Fruit fly (Drosophila melanogaster): ENCODE measurements around the gene Polr3E.

The Polr3E gene

DNA sequence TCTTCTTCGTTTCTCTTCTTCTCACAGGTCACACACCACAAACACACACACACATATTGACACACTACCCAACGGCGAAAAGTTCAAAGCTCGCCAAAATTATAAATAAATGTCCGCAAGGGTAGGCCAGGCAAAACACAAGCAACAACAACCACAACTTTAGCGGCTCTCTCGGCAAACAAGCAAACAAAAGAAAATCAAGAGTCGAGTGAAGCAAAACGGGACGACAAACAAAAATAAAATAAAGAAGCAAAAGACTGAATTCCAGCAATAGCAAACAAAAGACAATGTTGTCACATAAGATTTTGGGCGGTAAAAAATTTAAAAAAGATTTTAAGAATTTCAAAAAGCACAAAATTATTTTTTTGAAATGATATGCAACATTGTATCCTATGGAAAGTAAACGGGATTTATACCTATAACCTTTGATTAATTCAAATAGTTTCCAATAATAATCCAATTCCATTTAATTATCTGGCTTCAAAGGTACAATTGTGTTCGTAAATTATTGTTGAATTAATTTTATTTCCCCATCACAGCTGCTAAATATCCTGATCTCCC lies 23.3 kb upstream of the Polr3E start:
- TF ChIP-seq insv (optimal IDR thresholded peaks at IDR 0.05) = no peak
- TF ChIP-seq psq (optimal IDR thresholded peaks at IDR 0.05) = no peak
- no peak for TF ChIP-seq ttk (optimal IDR thresholded peaks at IDR 0.05)
- TF ChIP-seq Myc (optimal IDR thresholded peaks at IDR 0.05) = no peak
- TF ChIP-seq h (optimal IDR thresholded peaks at IDR 0.05) = no peak
- no peak for TF ChIP-seq Sin3A (optimal IDR thresholded peaks at IDR 0.05)

DNA sequence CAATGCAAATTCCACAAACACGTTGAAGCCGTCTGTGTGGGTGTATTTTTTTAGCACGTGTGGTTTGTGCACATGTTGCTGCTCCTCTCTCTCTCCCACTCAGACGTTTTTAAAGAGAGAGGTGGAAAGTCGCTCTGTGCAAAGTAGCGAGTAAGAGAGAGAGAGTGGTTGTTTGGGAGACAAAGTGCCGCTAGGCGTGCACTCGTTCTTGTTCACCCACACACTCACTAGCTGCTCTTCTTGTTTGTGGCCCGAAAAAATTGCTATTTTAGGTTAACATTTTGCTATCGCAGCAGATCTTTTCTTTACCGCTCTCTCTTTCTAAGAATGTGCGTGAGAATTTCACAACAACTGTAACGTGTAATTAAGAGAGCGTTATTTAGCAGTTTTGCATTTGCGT lies 22.7 kb upstream of the Polr3E start:
- TF ChIP-seq h (optimal IDR thresholded peaks at IDR 0.05) (no peak), ttk (optimal IDR thresholded peaks at IDR 0.05) (no peak), psq (optimal IDR thresholded peaks at IDR 0.05) (no peak), Sin3A (optimal IDR thresholded peaks at IDR 0.05) (no peak), insv (optimal IDR thresholded peaks at IDR 0.05) (no peak), Myc (optimal IDR thresholded peaks at IDR 0.05) (no peak)

DNA sequence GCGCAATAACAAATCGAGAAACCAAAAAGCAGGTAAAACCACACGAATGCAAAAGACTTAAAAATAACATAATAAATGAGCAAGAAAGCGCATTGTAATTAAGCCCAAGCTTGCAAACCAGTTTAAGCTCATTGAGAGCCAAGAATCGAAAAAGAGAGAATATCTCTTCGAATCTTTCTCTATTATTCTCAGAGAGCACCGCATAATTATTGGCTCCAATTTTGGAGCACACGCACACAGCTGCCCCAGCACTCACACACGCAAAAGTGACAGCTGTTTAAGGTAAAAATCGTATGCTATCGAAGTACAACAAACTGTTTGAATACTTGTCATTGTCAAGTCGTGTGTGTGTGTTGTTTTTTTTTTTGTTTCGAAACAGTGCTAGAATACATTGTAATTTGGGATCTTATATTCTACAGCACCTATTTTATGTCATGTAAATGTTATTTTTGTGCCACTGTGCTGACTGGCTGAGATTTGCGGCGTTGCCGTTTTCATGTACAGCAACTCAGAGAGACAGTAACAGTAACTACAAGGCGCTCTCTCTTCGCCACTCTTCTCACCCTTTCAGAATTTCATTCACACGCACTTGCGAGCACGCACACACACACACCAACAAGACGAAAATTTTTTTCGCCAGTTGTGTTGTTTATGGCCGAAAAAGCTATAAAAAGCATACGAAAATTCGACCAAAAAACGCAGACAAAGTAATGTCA lies 22.1 kb upstream of the Polr3E start:
- TF ChIP-seq psq (optimal IDR thresholded peaks at IDR 0.05) = no peak
- TF ChIP-seq ttk (optimal IDR thresholded peaks at IDR 0.05) = no peak
- no peak for TF ChIP-seq Sin3A (optimal IDR thresholded peaks at IDR 0.05)
- no peak for TF ChIP-seq Myc (optimal IDR thresholded peaks at IDR 0.05)
- TF ChIP-seq insv (optimal IDR thresholded peaks at IDR 0.05) = no peak
- TF ChIP-seq h (optimal IDR thresholded peaks at IDR 0.05) = no peak

DNA sequence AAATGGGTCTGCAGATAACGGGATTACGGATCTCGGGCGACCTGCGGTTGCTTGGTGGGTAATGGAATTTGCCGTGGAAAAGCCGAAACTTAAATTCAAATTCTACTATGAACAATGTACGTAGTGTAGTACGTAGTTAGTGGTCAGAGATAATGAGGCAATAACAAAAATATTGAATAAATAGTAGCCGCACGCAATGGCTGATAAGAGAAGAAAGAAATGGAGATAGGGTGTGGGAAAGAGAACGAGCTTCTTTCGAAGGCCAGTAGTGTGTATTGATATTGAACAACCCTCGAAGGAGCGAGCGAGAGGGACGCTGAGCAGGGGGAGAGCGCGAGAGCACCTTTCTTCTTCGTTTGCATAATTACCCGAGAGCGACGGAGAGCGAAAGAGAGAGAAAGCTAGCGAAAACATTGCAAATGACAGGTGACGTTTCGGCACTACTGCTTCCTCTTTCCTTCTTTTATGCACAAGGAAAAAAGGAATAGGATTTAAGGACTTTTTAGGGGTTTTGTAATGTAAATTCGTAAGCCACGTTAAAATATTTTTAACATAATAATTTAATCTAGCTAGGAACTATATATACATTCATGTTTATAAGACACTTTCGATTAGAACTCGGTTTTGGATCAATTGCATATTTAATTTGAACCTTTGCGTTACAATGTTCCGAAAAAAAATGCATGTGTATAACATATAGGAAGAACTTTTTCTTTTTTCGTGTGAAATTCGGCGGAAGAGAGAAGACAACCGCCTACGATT lies 20.6 kb upstream of the Polr3E start:
- TF ChIP-seq Myc (optimal IDR thresholded peaks at IDR 0.05) (no peak), insv (optimal IDR thresholded peaks at IDR 0.05) (no peak)

DNA sequence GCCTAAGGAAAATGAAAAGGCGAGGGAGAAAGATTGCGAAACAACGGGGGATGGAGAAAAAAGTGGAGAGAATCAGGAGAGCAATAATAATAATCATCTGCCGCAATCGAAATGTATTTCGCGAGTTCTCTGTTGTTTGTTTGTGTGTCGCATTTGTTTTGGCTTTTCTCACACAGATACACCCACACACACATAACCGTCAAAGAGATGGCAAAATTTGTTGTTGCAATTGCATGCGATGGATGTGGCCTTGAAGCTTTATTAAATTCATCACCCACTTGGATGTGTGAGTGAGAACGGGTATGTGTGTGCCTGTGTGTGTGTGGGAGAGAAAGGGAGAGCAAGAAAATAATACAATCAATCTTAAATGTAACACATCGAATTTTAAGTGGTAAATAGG lies 19.9 kb upstream of the Polr3E start:
- no peak for TF ChIP-seq Sin3A (optimal IDR thresholded peaks at IDR 0.05)
- no peak for TF ChIP-seq h (optimal IDR thresholded peaks at IDR 0.05)
- TF ChIP-seq Myc (optimal IDR thresholded peaks at IDR 0.05) = no peak
- TF ChIP-seq insv (optimal IDR thresholded peaks at IDR 0.05) = no peak
- no peak for TF ChIP-seq ttk (optimal IDR thresholded peaks at IDR 0.05)
- TF ChIP-seq psq (optimal IDR thresholded peaks at IDR 0.05) = no peak

DNA sequence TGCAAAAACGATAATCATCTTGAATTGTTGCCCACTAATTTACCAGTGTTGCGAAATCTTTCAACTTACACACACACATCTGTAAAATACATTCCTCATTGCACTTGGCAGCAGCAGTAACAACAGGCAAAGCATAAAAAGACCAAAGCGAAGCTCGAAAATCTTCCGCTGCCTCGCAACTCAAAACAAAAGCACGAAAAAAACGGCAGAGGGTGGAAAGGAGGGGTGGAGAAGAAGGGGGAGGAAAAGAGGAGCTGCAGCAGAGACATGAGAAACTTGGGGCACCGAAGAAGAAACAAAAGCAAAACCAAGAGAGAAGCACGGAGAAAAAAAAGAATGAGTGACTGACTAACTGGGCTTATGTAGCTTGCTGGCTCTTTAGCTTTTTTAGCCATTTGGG lies 18.2 kb upstream of the Polr3E start:
- TF ChIP-seq h (optimal IDR thresholded peaks at IDR 0.05) (no peak), Myc (optimal IDR thresholded peaks at IDR 0.05) (no peak), insv (optimal IDR thresholded peaks at IDR 0.05) (no peak), Sin3A (optimal IDR thresholded peaks at IDR 0.05) (no peak), ttk (optimal IDR thresholded peaks at IDR 0.05) (no peak), psq (optimal IDR thresholded peaks at IDR 0.05) (no peak)

DNA sequence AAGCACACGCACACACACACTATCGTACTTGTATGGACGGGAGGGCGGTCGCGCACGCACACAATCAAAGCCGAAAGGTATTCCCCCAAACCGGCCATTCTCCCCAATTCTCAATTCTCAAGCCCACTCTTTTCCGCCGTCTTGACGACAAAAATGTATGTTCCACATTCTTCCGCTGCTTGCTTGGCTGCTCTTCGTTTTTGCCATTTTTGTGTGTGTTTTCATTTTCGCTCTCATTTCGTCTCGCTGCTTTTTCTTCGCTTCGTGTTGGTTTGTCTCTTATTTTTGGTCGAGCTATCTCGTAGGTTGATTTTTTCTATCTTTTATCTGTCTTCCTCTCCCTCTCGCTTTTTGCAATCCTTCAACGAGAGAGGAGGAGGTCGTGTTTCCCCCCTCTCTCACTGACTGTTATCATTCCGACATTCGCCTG lies 17.1 kb upstream of the Polr3E start:
- TF ChIP-seq h (optimal IDR thresholded peaks at IDR 0.05) (no peak), Sin3A (optimal IDR thresholded peaks at IDR 0.05) (no peak), ttk (optimal IDR thresholded peaks at IDR 0.05) (no peak), Myc (optimal IDR thresholded peaks at IDR 0.05) (no peak), insv (optimal IDR thresholded peaks at IDR 0.05) (no peak), psq (optimal IDR thresholded peaks at IDR 0.05) (no peak)

DNA sequence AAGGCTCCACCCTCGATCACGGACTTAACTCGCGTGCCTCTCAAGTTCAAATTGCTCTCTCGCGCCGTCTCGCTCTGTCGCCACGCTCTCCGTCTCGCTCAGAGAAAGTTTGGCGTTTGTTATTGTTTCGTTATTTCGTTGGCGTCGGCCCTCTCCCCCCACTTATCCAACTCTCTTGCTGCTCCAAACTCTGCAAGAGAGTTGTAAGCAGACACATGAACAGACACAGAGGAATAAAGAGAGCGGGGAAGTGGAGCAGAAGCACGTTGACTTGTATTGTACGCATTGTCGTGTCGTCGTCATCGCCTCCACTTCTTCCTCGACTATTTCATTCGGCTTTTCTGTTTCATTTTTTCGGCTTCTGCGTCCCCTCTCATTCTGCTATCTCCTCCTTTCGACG lies 8.3 kb upstream of the Polr3E start:
- TF ChIP-seq h (optimal IDR thresholded peaks at IDR 0.05) = no peak
- no peak for TF ChIP-seq psq (optimal IDR thresholded peaks at IDR 0.05)
- no peak for TF ChIP-seq Sin3A (optimal IDR thresholded peaks at IDR 0.05)
- TF ChIP-seq Myc (optimal IDR thresholded peaks at IDR 0.05) = no peak
- TF ChIP-seq ttk (optimal IDR thresholded peaks at IDR 0.05) = no peak
- TF ChIP-seq insv (optimal IDR thresholded peaks at IDR 0.05) = no peak

DNA sequence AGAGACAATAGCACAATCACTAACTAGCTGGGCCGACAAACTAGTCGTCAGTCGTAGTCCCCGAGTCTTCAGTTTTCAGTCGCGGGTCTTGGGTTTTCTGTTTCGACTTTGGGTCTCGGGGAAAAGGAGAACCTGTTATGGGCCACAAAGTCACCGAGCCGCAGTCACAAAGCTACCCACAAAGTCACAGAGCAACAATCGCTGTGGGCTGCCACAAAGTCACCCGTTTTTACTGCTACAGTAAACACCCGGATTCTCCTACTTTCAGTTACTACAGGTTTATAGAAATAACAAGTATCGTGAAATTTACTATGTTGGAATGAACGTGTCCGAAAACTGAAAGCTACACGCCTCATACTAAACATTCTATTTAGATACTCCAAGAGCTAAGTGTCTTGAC lies 7.8 kb upstream of the Polr3E start:
- no peak for TF ChIP-seq ttk (optimal IDR thresholded peaks at IDR 0.05)
- TF ChIP-seq h (optimal IDR thresholded peaks at IDR 0.05) = no peak
- TF ChIP-seq insv (optimal IDR thresholded peaks at IDR 0.05) = no peak
- TF ChIP-seq Myc (optimal IDR thresholded peaks at IDR 0.05) = no peak
- TF ChIP-seq psq (optimal IDR thresholded peaks at IDR 0.05) = no peak
- no peak for TF ChIP-seq Sin3A (optimal IDR thresholded peaks at IDR 0.05)

DNA sequence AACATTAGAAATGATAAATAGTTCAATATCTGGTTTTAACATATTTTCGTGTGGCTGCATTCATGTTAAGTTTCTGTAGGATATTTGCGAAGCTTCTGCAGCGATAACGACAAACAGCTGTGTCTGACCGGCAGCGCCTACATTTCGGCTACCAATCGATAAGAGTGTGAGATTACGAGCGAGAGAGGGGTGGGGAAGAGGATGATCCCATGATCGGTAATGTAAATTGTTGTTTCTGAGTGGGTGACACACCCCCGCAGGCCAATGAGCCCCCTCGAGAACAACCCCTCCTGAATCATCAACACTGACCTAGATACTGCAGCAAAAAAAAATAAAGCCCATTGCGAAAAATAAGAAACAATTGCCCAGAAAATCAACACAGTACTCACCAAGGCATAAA lies 7.1 kb upstream of the Polr3E start:
- TF ChIP-seq Sin3A (optimal IDR thresholded peaks at IDR 0.05) (no peak), Myc (optimal IDR thresholded peaks at IDR 0.05) (no peak), psq (optimal IDR thresholded peaks at IDR 0.05) (no peak), ttk (optimal IDR thresholded peaks at IDR 0.05) (no peak), h (optimal IDR thresholded peaks at IDR 0.05) (no peak), insv (optimal IDR thresholded peaks at IDR 0.05) (no peak)

DNA sequence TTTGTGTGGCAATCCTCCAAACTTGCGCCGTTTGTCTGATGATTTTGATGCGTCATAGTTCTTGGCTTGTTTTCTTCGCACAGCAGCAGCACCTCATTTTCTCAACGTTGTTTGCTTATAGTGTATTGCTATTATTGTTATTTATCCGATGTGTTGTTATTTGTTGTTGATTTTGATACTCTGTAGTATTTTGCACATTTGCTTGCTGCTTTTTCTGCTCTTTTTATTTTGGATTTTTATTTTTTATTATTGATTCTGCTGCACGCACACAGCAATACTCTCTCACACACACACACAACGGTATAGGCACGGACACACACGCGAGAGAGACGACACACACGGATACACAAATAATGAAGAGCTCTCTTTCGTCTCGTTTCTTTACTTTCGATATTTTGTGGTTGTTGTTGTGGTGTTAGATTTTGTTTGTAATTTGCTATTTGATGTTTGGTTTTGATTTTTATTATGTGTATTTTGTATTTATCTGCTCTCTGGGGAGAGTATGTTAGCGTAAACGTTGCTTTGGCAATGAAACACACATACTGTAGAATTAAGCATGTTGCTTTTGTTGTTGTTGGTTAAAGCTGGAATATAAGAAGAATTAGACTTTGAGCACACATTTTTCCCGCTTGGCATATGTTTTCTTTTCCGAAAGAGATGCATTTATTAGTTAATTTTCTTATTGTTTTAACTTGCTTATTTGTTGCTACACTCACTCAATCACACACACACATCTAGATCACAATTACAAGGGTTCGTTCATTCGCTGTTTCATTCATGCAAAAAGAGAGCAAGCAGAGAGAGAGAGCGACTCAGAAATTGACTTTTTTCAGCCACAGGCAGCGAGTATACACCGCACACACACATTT lies 6.4 kb upstream of the Polr3E start:
- no peak for TF ChIP-seq Myc (optimal IDR thresholded peaks at IDR 0.05)
- no peak for TF ChIP-seq h (optimal IDR thresholded peaks at IDR 0.05)
- TF ChIP-seq insv (optimal IDR thresholded peaks at IDR 0.05) = no peak
- TF ChIP-seq psq (optimal IDR thresholded peaks at IDR 0.05) = no peak
- TF ChIP-seq ttk (optimal IDR thresholded peaks at IDR 0.05) = no peak
- no peak for TF ChIP-seq Sin3A (optimal IDR thresholded peaks at IDR 0.05)

All from Kc167 (cell line).